Fruit fly (Drosophila melanogaster) whole organism, prepupa: Measurements from ENCODE around the gene CG42538.

Experiments used
- Blimp-1 ChIP-seq: fragments of 200-800 bp; sonication (Bioruptor generic); optimal IDR thresholded peaks from 3 replicates; lab custom pipeline; 2017; ENCODE audit warnings: missing biosample characterization, missing genetic modification characterization, mild to moderate bottlenecking, moderate library complexity, missing genetic modification reagents
- CG10631 ChIP-seq: fragments of 200-800 bp; sonication (Bioruptor generic); optimal IDR thresholded peaks from 2 replicates; lab custom pipeline; 2016; ENCODE audit warnings: missing biosample characterization, missing genetic modification characterization
- CG10669 ChIP-seq: fragments of 200-800 bp; sonication (Bioruptor generic); optimal IDR thresholded peaks from 3 replicates; lab custom pipeline; 2018; ENCODE audit warnings: missing biosample characterization, mild to moderate bottlenecking, missing genetic modification characterization, moderate library complexity
- CG11294 ChIP-seq: fragments of 200-800 bp; sonication (Bioruptor generic); IDR thresholded peaks from 2 replicates; pipeline ENCODE4 v1.3.6; 2022; ENCODE audit warnings: missing biosample characterization, missing genetic modification characterization
- CG11902 ChIP-seq: fragments of 200-800 bp; sonication (Bioruptor generic); optimal IDR thresholded peaks from 3 replicates; lab custom pipeline; 2016; ENCODE audit warnings: missing biosample characterization, missing genetic modification characterization
- CG1621 ChIP-seq: fragments of 200-800 bp; sonication (Bioruptor generic); optimal IDR thresholded peaks from 3 replicates; lab custom pipeline; 2018; ENCODE audit warnings: missing biosample characterization, mild to moderate bottlenecking, missing genetic modification characterization
- CG16779 ChIP-seq: fragments of 200-800 bp; sonication (Bioruptor generic); optimal IDR thresholded peaks from 3 replicates; lab custom pipeline; 2017; ENCODE audit warnings: missing biosample characterization, mild to moderate bottlenecking, missing genetic modification characterization
- CG32006 ChIP-seq: fragments of 200-800 bp; sonication (Bioruptor generic); optimal IDR thresholded peaks from 3 replicates; lab custom pipeline; 2017; ENCODE audit warnings: missing biosample characterization, mild to moderate bottlenecking, missing genetic modification characterization
- CG34406 ChIP-seq: fragments of 200-800 bp; sonication (Bioruptor generic); optimal IDR thresholded peaks from 3 replicates; lab custom pipeline; 2016; ENCODE audit warnings: missing biosample characterization, missing genetic modification characterization
- CG3919 ChIP-seq: fragments of 200-800 bp; sonication (Bioruptor generic); optimal IDR thresholded peaks from 3 replicates; lab custom pipeline; 2016; ENCODE audit warnings: missing biosample characterization, missing genetic modification characterization
- CG6163 ChIP-seq: fragments of 200-800 bp; sonication (Bioruptor generic); IDR thresholded peaks from 3 replicates; pipeline ENCODE4 v1.3.6; 2022; ENCODE audit warnings: missing biosample characterization, missing genetic modification characterization
- CG6276 ChIP-seq: fragments of 200-800 bp; sonication (Bioruptor generic); optimal IDR thresholded peaks from 2 replicates; lab custom pipeline; 2017; ENCODE audit warnings: missing biosample characterization, mild to moderate bottlenecking, missing genetic modification characterization
- CG7368 ChIP-seq: fragments of 200-800 bp; sonication (Bioruptor generic); optimal IDR thresholded peaks from 3 replicates; lab custom pipeline; 2016; ENCODE audit warnings: missing biosample characterization, missing genetic modification characterization
- CG8119 ChIP-seq: fragments of 200-800 bp; sonication (Bioruptor generic); IDR thresholded peaks from 3 replicates; pipeline ENCODE4 v1.3.6; 2022; ENCODE audit warnings: missing biosample characterization, missing genetic modification characterization
- CG8319 ChIP-seq: fragments of 200-800 bp; sonication (Bioruptor generic); optimal IDR thresholded peaks from 3 replicates; lab custom pipeline; 2016; ENCODE audit warnings: missing biosample characterization, missing genetic modification characterization
- CG8632 ChIP-seq: fragments of 200-800 bp; sonication (Bioruptor generic); optimal IDR thresholded peaks from 3 replicates; lab custom pipeline; 2016; ENCODE audit warnings: missing biosample characterization, missing genetic modification characterization
- CG9139 ChIP-seq: fragments of 200-800 bp; sonication (Bioruptor generic); optimal IDR thresholded peaks from 3 replicates; lab custom pipeline; 2017; ENCODE audit warnings: missing biosample characterization, mild to moderate bottlenecking, missing genetic modification characterization
- Eip78C ChIP-seq: fragments of 200-800 bp; sonication (Bioruptor generic); peaks from one replicate; lab custom pipeline; 2016; ENCODE audit warnings: missing biosample characterization, missing genetic modification characterization
- Ets21C ChIP-seq: fragments of 200-800 bp; sonication (Bioruptor generic); optimal IDR thresholded peaks from 3 replicates; lab custom pipeline; 2016; ENCODE audit warnings: missing biosample characterization, missing genetic modification characterization
- Ets96B ChIP-seq: fragments of 200-800 bp; optimal IDR thresholded peaks from 2 replicates; lab custom pipeline; 2019; ENCODE audit warnings: missing biosample characterization, mild to moderate bottlenecking, missing genetic modification characterization, moderate library complexity
- Gug ChIP-seq: fragments of 200-800 bp; sonication (Bioruptor generic); IDR thresholded peaks from 2 replicates; pipeline ENCODE4 v1.3.6; 2022; ENCODE audit warnings: missing biosample characterization, missing genetic modification characterization
- Hr39 ChIP-seq: fragments of 200-800 bp; sonication (Bioruptor generic); optimal IDR thresholded peaks from 2 replicates; lab custom pipeline; 2016; ENCODE audit warnings: missing biosample characterization, missing genetic modification characterization
- Hr4 ChIP-seq: fragments of 200-800 bp; sonication (Bioruptor generic); optimal IDR thresholded peaks from 3 replicates; lab custom pipeline; 2016; ENCODE audit warnings: missing biosample characterization, missing genetic modification characterization
- Lpt ChIP-seq: fragments of 200-800 bp; sonication (Bioruptor generic); optimal IDR thresholded peaks from 3 replicates; lab custom pipeline; 2016; ENCODE audit warnings: missing biosample characterization, missing genetic modification characterization
- Met ChIP-seq: fragments of 200-800 bp; sonication (Bioruptor generic); optimal IDR thresholded peaks from 3 replicates; lab custom pipeline; 2016; ENCODE audit warnings: missing biosample characterization, missing genetic modification characterization
- OdsH ChIP-seq: fragments of 200-800 bp; sonication (Bioruptor generic); optimal IDR thresholded peaks from 3 replicates; lab custom pipeline; 2016; ENCODE audit warnings: missing biosample characterization, missing genetic modification characterization
- Sox14 ChIP-seq: fragments of 200-800 bp; sonication (Bioruptor generic); optimal IDR thresholded peaks from 3 replicates; lab custom pipeline; 2016; ENCODE audit warnings: missing biosample characterization, missing genetic modification characterization
- Sox15 ChIP-seq: fragments of 200-800 bp; sonication (Bioruptor generic); optimal IDR thresholded peaks from 3 replicates; lab custom pipeline; 2016; ENCODE audit warnings: missing biosample characterization, missing genetic modification characterization
- achi ChIP-seq: fragments of 200-800 bp; sonication (Bioruptor generic); optimal IDR thresholded peaks from 3 replicates; lab custom pipeline; 2016; ENCODE audit warnings: missing biosample characterization, missing genetic modification characterization
- acj6 ChIP-seq: fragments of 200-800 bp; sonication (Bioruptor generic); optimal IDR thresholded peaks from 3 replicates; lab custom pipeline; 2016; ENCODE audit warnings: missing biosample characterization, missing genetic modification characterization
- cyc ChIP-seq: fragments of 200-800 bp; sonication (Bioruptor generic); optimal IDR thresholded peaks from 3 replicates; lab custom pipeline; 2016; ENCODE audit warnings: missing biosample characterization, missing genetic modification characterization
- dac ChIP-seq: fragments of 200-800 bp; sonication (Bioruptor generic); optimal IDR thresholded peaks from 2 replicates; lab custom pipeline; 2017; ENCODE audit warnings: missing biosample characterization, mild to moderate bottlenecking, missing genetic modification characterization
- dsx ChIP-seq: fragments of 200-800 bp; optimal IDR thresholded peaks from 3 replicates; lab custom pipeline; 2019; ENCODE audit warnings: missing biosample characterization, mild to moderate bottlenecking, missing genetic modification characterization, moderate library complexity; ENCODE audit not compliant: poor library complexity, severe bottlenecking
- esn ChIP-seq: fragments of 200-800 bp; sonication (Bioruptor generic); optimal IDR thresholded peaks from 2 replicates; lab custom pipeline; 2016; ENCODE audit warnings: missing biosample characterization, mild to moderate bottlenecking, missing genetic modification characterization, moderate library complexity
- fd59A ChIP-seq: fragments of 200-800 bp; sonication (Bioruptor generic); optimal IDR thresholded peaks from 2 replicates; lab custom pipeline; 2017; ENCODE audit warnings: missing biosample characterization, mild to moderate bottlenecking, missing genetic modification characterization, missing genetic modification reagents
- fkh ChIP-seq: fragments of 200-800 bp; sonication (Bioruptor generic); optimal IDR thresholded peaks from 3 replicates; lab custom pipeline; 2017; ENCODE audit warnings: missing biosample characterization, mild to moderate bottlenecking, missing genetic modification characterization, moderate library complexity
- lz ChIP-seq: fragments of 200-800 bp; sonication (Bioruptor generic); optimal IDR thresholded peaks from 3 replicates; lab custom pipeline; 2016; ENCODE audit warnings: missing biosample characterization, missing genetic modification characterization
- net ChIP-seq: fragments of 200-800 bp; sonication (Bioruptor generic); optimal IDR thresholded peaks from 3 replicates; lab custom pipeline; 2016; ENCODE audit warnings: missing biosample characterization, missing genetic modification characterization
- pdm3 ChIP-seq: fragments of 200-800 bp; sonication (Bioruptor generic); optimal IDR thresholded peaks from 3 replicates; lab custom pipeline; 2016; ENCODE audit warnings: missing biosample characterization, missing genetic modification characterization
- ss ChIP-seq, 2 experiments: fragments of 200-800 bp; sonication (Bioruptor generic); optimal IDR thresholded peaks; 2 replicates in 1 of 2; 3 replicates in 1 of 2; lab custom pipeline; 2017 to 2018; ENCODE audit warnings: mild to moderate bottlenecking in 2 of 2, missing biosample characterization in 2 of 2, missing genetic modification characterization in 2 of 2, moderate library complexity in 1 of 2
- svp ChIP-seq: fragments of 200-800 bp; sonication (Bioruptor generic); peaks from one replicate; lab custom pipeline; 2016; ENCODE audit warnings: missing biosample characterization, missing genetic modification characterization
- topi ChIP-seq: fragments of 200-800 bp; sonication (Bioruptor generic); optimal IDR thresholded peaks from 3 replicates; lab custom pipeline; 2016; ENCODE audit warnings: missing biosample characterization, missing genetic modification characterization

The CG42538 gene

DNA sequence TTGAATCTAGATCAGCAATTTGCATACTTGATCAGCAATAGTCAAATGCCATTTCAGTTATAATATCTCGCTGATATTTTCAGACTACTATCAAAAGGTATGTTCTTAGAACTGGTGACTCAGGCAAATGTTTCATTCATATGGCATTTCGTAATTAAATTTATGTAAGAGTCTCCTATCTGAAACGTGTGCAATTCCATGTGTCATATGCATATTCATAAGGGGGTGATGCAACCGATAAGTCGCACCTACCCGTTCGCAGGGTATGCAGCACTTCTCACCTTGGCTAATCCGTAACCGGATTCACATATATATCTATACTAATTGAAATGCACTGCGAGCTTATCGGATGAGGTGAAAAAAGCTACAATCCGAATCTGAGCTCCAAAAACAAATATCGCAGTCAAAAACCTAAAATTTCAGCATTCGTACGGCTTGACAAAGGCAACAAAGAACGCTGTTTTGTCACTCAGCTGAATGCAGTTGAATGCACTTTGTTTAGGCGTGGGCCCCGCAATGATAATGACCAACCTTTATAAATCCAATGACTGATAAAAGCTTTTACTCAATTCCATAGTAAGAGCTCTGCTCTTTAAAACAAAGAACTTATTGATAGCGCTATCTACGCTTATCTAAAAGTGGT lies 3.5 kb downstream of the CG42538 start (continued):
- TF ChIP-seq Hr39 (GFP tag; lab: Kevin White, UChicago) (no peak), pdm3 (no peak), Gug (GFP tag; lab: Robert Waterston, UW) (0 out of 2 replicates have a peak, but pooled peaks have one; percentile 18), CG1621 (tag; lab: Kevin White, UChicago) (no peak), topi (GFP tag; lab: Kevin White, UChicago) (peak; percentile 59), CG3919 (peak; percentile 21), esn (GFP tag; lab: Kevin White, UChicago) (no peak), svp (GFP tag; lab: Kevin White, UChicago) (peak; percentile 74), dac (no peak), CG11902 (peak; percentile 4), CG32006 (peak; percentile 19), CG10669 (no peak), dsx (GFP tag; lab: Kevin White, UChicago) (peak; percentile 24), CG6163 (GFP tag; lab: Robert Waterston, UW) (peak; percentile 68; the same call in 1 of the 3 replicates), CG6276 (GFP tag; lab: Kevin White, UChicago) (peak; percentile 1), CG7368 (no peak), Eip78C (peak; percentile 87)

DNA sequence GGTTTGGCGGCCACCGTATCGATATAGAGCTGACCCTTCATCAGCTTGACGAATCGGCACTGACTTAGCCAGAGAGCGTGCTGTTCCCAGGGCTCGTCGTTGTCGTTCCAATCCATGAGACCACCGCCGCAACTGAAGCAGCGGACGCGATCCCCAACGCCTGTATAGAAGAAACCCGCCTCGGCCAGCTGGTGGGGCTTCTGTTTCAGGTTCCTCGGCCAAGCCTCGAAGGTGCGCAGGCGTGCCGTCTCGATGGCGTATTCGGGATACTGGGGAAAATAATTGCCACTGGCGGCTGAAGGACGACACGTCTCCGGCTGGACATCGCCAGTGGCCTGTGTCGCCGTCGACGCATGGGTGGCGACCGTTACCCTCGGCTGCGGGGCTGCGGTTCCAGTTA lies 4.7 kb downstream of the CG42538 start:
- TF ChIP-seq CG32006 (no peak), fkh (GFP tag; lab: Kevin White, UChicago) (no peak), dac (no peak), Sox14 (GFP tag; lab: Kevin White, UChicago) (no peak), CG1621 (tag; lab: Kevin White, UChicago) (no peak), Gug (GFP tag; lab: Robert Waterston, UW) (no peak), CG11902 (no peak), CG10631 (GFP tag; lab: Kevin White, UChicago) (no peak), Lpt (GFP tag; lab: Kevin White, UChicago) (no peak), cyc (GFP tag; lab: Kevin White, UChicago) (no peak), dsx (GFP tag; lab: Kevin White, UChicago) (no peak), lz (no peak), CG16779 (no peak), achi (no peak), CG8632 (no peak), CG8319 (no peak), ss (GFP tag; optimal IDR thresholded peaks at IDR 0.05; lab: Kevin White, UChicago) (no peak), pdm3 (no peak), Blimp-1 (GFP tag; lab: Kevin White, UChicago) (no peak)

DNA sequence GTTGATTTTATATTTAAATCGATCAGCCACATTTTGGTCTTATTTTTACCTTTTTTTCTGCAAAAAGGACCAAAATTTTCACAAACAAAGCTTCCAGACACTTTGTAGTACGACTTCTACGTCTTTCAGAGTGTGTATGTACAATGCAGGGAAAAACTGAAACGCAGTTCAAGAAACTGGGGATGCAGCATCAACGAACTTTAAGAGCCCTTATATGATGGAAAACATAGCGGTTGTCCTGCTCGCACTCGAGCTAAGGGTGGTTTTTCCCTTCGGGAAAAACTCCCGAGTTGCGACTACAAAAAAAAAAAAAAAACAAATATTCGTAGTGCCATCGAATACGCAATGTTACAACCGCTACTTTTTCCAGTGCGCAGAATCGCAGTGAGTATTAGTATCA lies 6.1 kb downstream of the CG42538 start:
- TF ChIP-seq svp (GFP tag; lab: Kevin White, UChicago): peak; percentile 51
- TF ChIP-seq Met: peak; percentile 15
- no peak for TF ChIP-seq net
- TF ChIP-seq, all 60 proteins: peak for 2

DNA sequence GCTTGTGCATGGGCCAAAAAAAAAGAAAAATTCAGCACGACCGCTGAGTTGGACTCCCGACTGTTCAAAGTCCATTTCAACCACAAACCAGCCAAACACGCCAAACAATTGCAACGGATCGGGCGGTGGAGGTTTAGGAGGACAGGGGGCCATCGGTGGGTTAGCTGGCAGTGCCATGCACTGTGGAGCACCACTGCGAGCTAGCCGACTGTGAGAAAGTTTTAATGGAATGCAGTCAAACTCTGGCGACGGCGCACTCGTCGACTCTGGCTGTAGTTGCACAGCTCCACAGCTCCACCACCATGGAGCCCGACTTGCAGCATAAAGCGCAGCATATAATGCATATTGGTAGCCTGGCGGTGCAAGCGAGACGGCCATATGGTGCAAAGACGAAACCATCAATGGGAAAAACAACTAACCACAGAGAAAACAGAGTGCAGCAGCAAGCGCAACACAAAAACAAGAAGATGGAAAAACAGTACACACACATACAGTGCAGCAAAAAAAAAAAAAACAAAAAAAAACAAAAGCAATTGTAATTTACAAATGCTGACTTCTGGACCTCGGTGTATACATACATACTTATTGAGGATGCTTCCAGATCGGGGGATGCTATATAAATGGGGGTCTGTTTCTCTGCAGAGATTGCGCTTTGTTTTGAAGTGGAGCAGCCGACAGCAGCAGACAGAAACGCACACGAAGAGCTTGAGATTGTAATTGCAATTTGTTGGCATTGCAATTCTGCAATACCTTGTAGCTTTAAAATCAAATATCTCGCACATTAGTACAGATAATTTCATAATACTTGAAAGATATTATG lies 7.1 kb downstream of the CG42538 start:
- TF ChIP-seq ss (GFP tag; optimal IDR thresholded peaks at IDR 0.05; lab: Kevin White, UChicago) (peak; percentile 92 to 96), CG6276 (GFP tag; lab: Kevin White, UChicago) (peak; percentile 90), acj6 (GFP tag; lab: Kevin White, UChicago) (peak; percentile 16), Ets96B (tag; lab: Kevin White, UChicago) (peak; percentile 32), CG34406 (no peak), Gug (GFP tag; lab: Robert Waterston, UW) (0 out of 2 replicates have a peak, but pooled peaks have one; percentile 8), CG3919 (peak; percentile 27), CG8632 (peak; percentile 40), CG11902 (no peak), Ets21C (no peak), CG9139 (GFP tag; lab: Kevin White, UChicago) (peak; percentile 90), Sox14 (GFP tag; lab: Kevin White, UChicago) (peak; percentile 61), cyc (GFP tag; lab: Kevin White, UChicago) (no peak), achi (no peak), CG6163 (GFP tag; lab: Robert Waterston, UW) (peak; percentile 65), CG10669 (peak; percentile 49), CG11294 (GFP tag; lab: Robert Waterston, UW) (peak; percentile 40; the same call in 1 of the 2 replicates), Sox15 (no peak), CG10631 (GFP tag; lab: Kevin White, UChicago) (peak; percentile 57), OdsH (peak; percentile 24), fd59A (no peak), Blimp-1 (GFP tag; lab: Kevin White, UChicago) (peak; percentile 55), CG8119 (peak; percentile 79), dac (peak; percentile 20), Hr4 (peak; percentile 29)
